Fruit fly (Drosophila melanogaster) whole organism, prepupa: ENCODE measurements around the gene bip1.

ENCODE experiments used
- CG10669 ChIP-seq: fragments of 200-800 bp; sonication (Bioruptor generic); optimal IDR thresholded peaks from 3 replicates; lab custom pipeline; 2018; ENCODE audit warnings: missing biosample characterization, mild to moderate bottlenecking, missing genetic modification characterization, moderate library complexity
- CG11762 ChIP-seq: fragments of 200-800 bp; sonication (Bioruptor generic); optimal IDR thresholded peaks from 3 replicates; lab custom pipeline; 2016; ENCODE audit warnings: missing biosample characterization, missing genetic modification characterization; ENCODE audit not compliant: insufficient read depth
- CG11902 ChIP-seq: fragments of 200-800 bp; sonication (Bioruptor generic); optimal IDR thresholded peaks from 3 replicates; lab custom pipeline; 2016; ENCODE audit warnings: missing biosample characterization, missing genetic modification characterization
- CG1621 ChIP-seq: fragments of 200-800 bp; sonication (Bioruptor generic); optimal IDR thresholded peaks from 3 replicates; lab custom pipeline; 2018; ENCODE audit warnings: missing biosample characterization, mild to moderate bottlenecking, missing genetic modification characterization
- CG16779 ChIP-seq: fragments of 200-800 bp; sonication (Bioruptor generic); optimal IDR thresholded peaks from 3 replicates; lab custom pipeline; 2017; ENCODE audit warnings: missing biosample characterization, mild to moderate bottlenecking, missing genetic modification characterization
- CG31627 ChIP-seq: fragments of 200-800 bp; sonication (Bioruptor generic); optimal IDR thresholded peaks from 3 replicates; lab custom pipeline; 2016; ENCODE audit warnings: missing biosample characterization, missing genetic modification characterization
- CG32006 ChIP-seq: fragments of 200-800 bp; sonication (Bioruptor generic); optimal IDR thresholded peaks from 3 replicates; lab custom pipeline; 2017; ENCODE audit warnings: missing biosample characterization, mild to moderate bottlenecking, missing genetic modification characterization
- CG6163 ChIP-seq: fragments of 200-800 bp; sonication (Bioruptor generic); IDR thresholded peaks from 3 replicates; pipeline ENCODE4 v1.3.6; 2022; ENCODE audit warnings: missing biosample characterization, missing genetic modification characterization
- CG6792 ChIP-seq: fragments of 200-800 bp; sonication (Bioruptor generic); optimal IDR thresholded peaks from 3 replicates; lab custom pipeline; 2016; ENCODE audit warnings: missing biosample characterization, missing genetic modification characterization
- CG6808 ChIP-seq: fragments of 200-800 bp; sonication (Bioruptor generic); optimal IDR thresholded peaks from 3 replicates; lab custom pipeline; 2017; ENCODE audit warnings: missing biosample characterization, missing genetic modification characterization, mild to moderate bottlenecking, moderate library complexity, missing genetic modification reagents
- CG7368 ChIP-seq: fragments of 200-800 bp; sonication (Bioruptor generic); optimal IDR thresholded peaks from 3 replicates; lab custom pipeline; 2016; ENCODE audit warnings: missing biosample characterization, missing genetic modification characterization
- CG8319 ChIP-seq: fragments of 200-800 bp; sonication (Bioruptor generic); optimal IDR thresholded peaks from 3 replicates; lab custom pipeline; 2016; ENCODE audit warnings: missing biosample characterization, missing genetic modification characterization
- CG9139 ChIP-seq: fragments of 200-800 bp; sonication (Bioruptor generic); optimal IDR thresholded peaks from 3 replicates; lab custom pipeline; 2017; ENCODE audit warnings: missing biosample characterization, mild to moderate bottlenecking, missing genetic modification characterization
- Eip75B ChIP-seq: fragments of 200-800 bp; sonication (Bioruptor generic); optimal IDR thresholded peaks from 3 replicates; lab custom pipeline; 2016; ENCODE audit warnings: missing biosample characterization, missing genetic modification characterization
- Eip78C ChIP-seq: fragments of 200-800 bp; sonication (Bioruptor generic); peaks from one replicate; lab custom pipeline; 2016; ENCODE audit warnings: missing biosample characterization, missing genetic modification characterization
- Hr38 ChIP-seq: sonication (Bioruptor generic); optimal IDR thresholded peaks from 2 replicates; lab custom pipeline; 2016; ENCODE audit warnings: missing biosample characterization, missing genetic modification characterization
- Hr4 ChIP-seq: fragments of 200-800 bp; sonication (Bioruptor generic); optimal IDR thresholded peaks from 3 replicates; lab custom pipeline; 2016; ENCODE audit warnings: missing biosample characterization, missing genetic modification characterization
- Lpt ChIP-seq: fragments of 200-800 bp; sonication (Bioruptor generic); optimal IDR thresholded peaks from 3 replicates; lab custom pipeline; 2016; ENCODE audit warnings: missing biosample characterization, missing genetic modification characterization
- Met ChIP-seq: fragments of 200-800 bp; sonication (Bioruptor generic); optimal IDR thresholded peaks from 3 replicates; lab custom pipeline; 2016; ENCODE audit warnings: missing biosample characterization, missing genetic modification characterization
- Sox14 ChIP-seq: fragments of 200-800 bp; sonication (Bioruptor generic); optimal IDR thresholded peaks from 3 replicates; lab custom pipeline; 2016; ENCODE audit warnings: missing biosample characterization, missing genetic modification characterization
- Sox15 ChIP-seq: fragments of 200-800 bp; sonication (Bioruptor generic); optimal IDR thresholded peaks from 3 replicates; lab custom pipeline; 2016; ENCODE audit warnings: missing biosample characterization, missing genetic modification characterization
- achi ChIP-seq: fragments of 200-800 bp; sonication (Bioruptor generic); optimal IDR thresholded peaks from 3 replicates; lab custom pipeline; 2016; ENCODE audit warnings: missing biosample characterization, missing genetic modification characterization
- dac ChIP-seq: fragments of 200-800 bp; sonication (Bioruptor generic); optimal IDR thresholded peaks from 2 replicates; lab custom pipeline; 2017; ENCODE audit warnings: missing biosample characterization, mild to moderate bottlenecking, missing genetic modification characterization
- fd85E ChIP-seq: fragments of 200-800 bp; sonication (Bioruptor generic); optimal IDR thresholded peaks from 3 replicates; lab custom pipeline; 2016; ENCODE audit warnings: missing biosample characterization, missing genetic modification characterization
- fkh ChIP-seq: fragments of 200-800 bp; sonication (Bioruptor generic); optimal IDR thresholded peaks from 3 replicates; lab custom pipeline; 2017; ENCODE audit warnings: missing biosample characterization, mild to moderate bottlenecking, missing genetic modification characterization, moderate library complexity
- net ChIP-seq: fragments of 200-800 bp; sonication (Bioruptor generic); optimal IDR thresholded peaks from 3 replicates; lab custom pipeline; 2016; ENCODE audit warnings: missing biosample characterization, missing genetic modification characterization
- pdm3 ChIP-seq: fragments of 200-800 bp; sonication (Bioruptor generic); optimal IDR thresholded peaks from 3 replicates; lab custom pipeline; 2016; ENCODE audit warnings: missing biosample characterization, missing genetic modification characterization
- salr ChIP-seq, 2 experiments: fragments of 200-800 bp; sonication (Bioruptor generic); optimal IDR thresholded peaks; 3 replicates each; lab custom pipeline; 2016 to 2018; ENCODE audit warnings: missing biosample characterization in 2 of 2, missing genetic modification characterization in 2 of 2, mild to moderate bottlenecking in 1 of 2
- spab ChIP-seq: fragments of 200-800 bp; sonication (Bioruptor generic); optimal IDR thresholded peaks from 2 replicates; lab custom pipeline; 2017; ENCODE audit warnings: missing biosample characterization, mild to moderate bottlenecking, missing genetic modification characterization, missing genetic modification reagents
- ss ChIP-seq, 2 experiments: fragments of 200-800 bp; sonication (Bioruptor generic); optimal IDR thresholded peaks; 2 replicates in 1 of 2; 3 replicates in 1 of 2; lab custom pipeline; 2017 to 2018; ENCODE audit warnings: mild to moderate bottlenecking in 2 of 2, missing biosample characterization in 2 of 2, missing genetic modification characterization in 2 of 2, moderate library complexity in 1 of 2
- vri ChIP-seq: fragments of 200-800 bp; sonication (Bioruptor generic); optimal IDR thresholded peaks from 3 replicates; lab custom pipeline; 2016; ENCODE audit warnings: missing biosample characterization, mild to moderate bottlenecking, missing genetic modification characterization

Gene bip1

DNA sequence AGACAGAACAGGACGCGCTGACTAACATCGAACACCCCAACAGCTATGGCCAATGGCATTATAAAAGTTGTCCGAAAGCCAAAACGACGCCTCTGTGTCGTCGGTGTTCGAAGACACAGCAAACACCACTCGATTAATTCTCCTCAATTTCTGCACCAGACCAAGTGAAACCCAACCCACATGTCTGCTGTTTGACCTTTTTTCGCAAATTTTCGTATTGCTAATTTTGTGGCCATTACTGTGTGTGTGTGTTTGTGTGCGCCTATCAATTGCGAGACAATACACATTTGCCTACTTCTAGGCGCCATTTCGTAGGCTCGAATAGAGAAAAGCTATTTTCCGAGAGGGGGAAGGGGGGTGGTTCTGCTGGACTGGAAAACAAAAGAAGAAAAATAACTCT, 19.4 kb downstream of the bip1 start:
- TF ChIP-seq Lpt (GFP tag; lab: Kevin White, UChicago) (no peak), Hr38 (no peak), pdm3 (GFP tag; lab: Kevin White, UChicago) (no peak), CG8319 (GFP tag; lab: Kevin White, UChicago) (no peak), dac (GFP tag; lab: Kevin White, UChicago) (no peak), CG11902 (GFP tag; lab: Kevin White, UChicago) (no peak), fkh (GFP tag; lab: Kevin White, UChicago) (no peak), CG10669 (GFP tag; lab: Kevin White, UChicago) (no peak)

DNA sequence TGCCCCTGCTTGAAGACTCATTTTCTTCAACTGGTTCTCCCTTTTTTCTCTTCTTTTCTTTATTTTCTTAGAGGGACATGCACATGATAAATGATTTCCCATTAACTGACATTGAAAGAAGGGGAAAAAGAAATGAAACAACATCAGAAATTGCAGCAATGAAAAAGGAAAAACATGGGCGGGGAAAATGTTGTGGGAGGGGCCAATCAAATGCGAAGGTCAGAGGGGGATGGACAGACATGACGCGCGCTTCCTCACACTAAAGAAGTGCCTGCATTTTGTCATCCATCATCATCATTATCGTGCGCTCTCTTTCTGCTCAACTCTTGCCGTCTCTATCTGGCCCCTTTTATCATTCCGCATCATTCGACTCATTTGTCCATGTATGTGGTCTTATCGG, 20.8 kb downstream of the bip1 start:
- TF ChIP-seq Lpt (GFP tag; lab: Kevin White, UChicago) (no peak), CG6792 (no peak), CG11902 (GFP tag; lab: Kevin White, UChicago) (no peak), pdm3 (GFP tag; lab: Kevin White, UChicago) (no peak), CG6808 (GFP tag; lab: Kevin White, UChicago) (peak; percentile 5), fd85E (GFP tag; lab: Kevin White, UChicago) (no peak), CG31627 (GFP tag; lab: Kevin White, UChicago) (no peak), Sox14 (GFP tag; lab: Kevin White, UChicago) (no peak), spab (GFP tag; lab: Kevin White, UChicago) (no peak), CG1621 (tag; lab: Kevin White, UChicago) (no peak), CG32006 (GFP tag; lab: Kevin White, UChicago) (no peak), ss (GFP tag; optimal IDR thresholded peaks at IDR 0.05; lab: Kevin White, UChicago) (peak; percentile 25 to 68), Eip78C (GFP tag; lab: Kevin White, UChicago) (no peak)

DNA sequence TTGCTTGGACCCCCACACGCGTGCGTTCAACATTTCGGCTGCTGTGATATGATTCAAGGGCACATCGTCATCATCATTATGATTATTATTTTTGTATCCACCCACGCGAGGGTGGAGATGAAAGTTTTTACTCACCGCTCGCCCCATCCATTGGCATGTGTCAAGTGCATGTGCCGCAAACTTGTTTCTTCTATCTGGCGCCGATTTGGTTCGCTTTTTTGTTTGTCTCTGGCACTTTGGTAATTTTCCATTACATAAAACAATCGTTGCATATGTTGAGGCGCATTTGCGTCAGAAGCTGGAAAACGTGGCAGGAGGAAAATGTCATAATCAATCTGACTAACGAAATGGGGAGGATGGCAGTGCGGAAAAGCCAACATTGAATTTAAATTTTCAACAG, 24.7 kb downstream of the bip1 start:
- TF ChIP-seq Sox15 (GFP tag; lab: Kevin White, UChicago) (no peak), CG7368 (GFP tag; lab: Kevin White, UChicago) (no peak), Hr38 (no peak), CG9139 (GFP tag; lab: Kevin White, UChicago) (no peak), Eip78C (GFP tag; lab: Kevin White, UChicago) (peak; percentile 32), salr (GFP tag; optimal IDR thresholded peaks at IDR 0.05; lab: Kevin White, UChicago) (no peak), Eip75B (GFP tag; lab: Kevin White, UChicago) (no peak), pdm3 (GFP tag; lab: Kevin White, UChicago) (no peak)

DNA sequence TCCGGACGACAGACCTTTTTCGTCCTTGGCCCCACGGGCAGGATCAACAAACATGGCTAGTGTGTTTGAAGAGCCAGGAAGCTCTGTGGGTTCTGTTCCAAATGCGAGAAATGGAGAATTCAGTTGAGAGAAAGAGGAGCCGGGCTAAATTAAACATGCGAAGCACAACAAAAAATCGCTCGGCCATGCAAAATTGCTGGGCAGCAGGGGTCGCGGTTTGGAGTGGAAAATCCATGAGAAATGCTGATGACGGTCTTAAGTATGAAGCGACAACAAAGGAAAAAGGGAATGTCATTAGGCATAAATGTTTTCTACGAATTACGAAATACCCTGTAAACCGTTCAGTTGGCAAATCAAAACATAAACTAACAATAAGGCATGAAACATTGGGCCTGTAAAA, 25.4 kb downstream of the bip1 start:
- TF ChIP-seq Eip78C (GFP tag; lab: Kevin White, UChicago) (peak; percentile 9), dac (GFP tag; lab: Kevin White, UChicago) (no peak)
- TF ChIP-seq, all 60 proteins: peak for 1

DNA sequence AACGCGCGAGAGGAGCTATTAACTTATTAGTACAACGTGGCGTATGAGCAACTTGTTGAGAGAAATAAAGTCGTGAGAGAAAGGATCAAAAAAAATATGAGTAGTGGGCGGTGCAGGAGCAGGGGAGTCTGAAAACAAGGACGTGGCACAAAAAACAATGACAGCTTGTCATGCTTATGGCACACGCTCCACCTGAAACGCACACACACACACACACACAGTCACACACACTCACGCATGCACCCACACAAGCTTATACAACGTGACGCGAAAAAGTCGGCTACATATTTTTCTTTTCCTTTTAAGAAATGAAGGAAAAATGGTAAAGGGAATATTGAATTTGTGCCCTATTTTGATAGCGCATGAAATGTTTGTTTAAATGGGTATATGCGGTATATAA, 27.1 kb downstream of the bip1 start:
- TF ChIP-seq CG6163 (GFP tag; lab: Robert Waterston, UW): no peak
- TF ChIP-seq salr (GFP tag; optimal IDR thresholded peaks at IDR 0.05; lab: Kevin White, UChicago): no peak
- TF ChIP-seq Hr4 (GFP tag; lab: Kevin White, UChicago): no peak
- TF ChIP-seq CG11762: no peak
- TF ChIP-seq CG16779: no peak
- no peak for TF ChIP-seq CG31627 (GFP tag; lab: Kevin White, UChicago)
- TF ChIP-seq achi (GFP tag; lab: Kevin White, UChicago): no peak
- TF ChIP-seq Met (GFP tag; lab: Kevin White, UChicago): no peak
- TF ChIP-seq Sox15 (GFP tag; lab: Kevin White, UChicago): no peak
- no peak for TF ChIP-seq pdm3 (GFP tag; lab: Kevin White, UChicago)
- TF ChIP-seq vri (GFP tag; lab: Kevin White, UChicago): no peak
- no peak for TF ChIP-seq net (GFP tag; lab: Kevin White, UChicago)
- TF ChIP-seq, all 60 proteins: peak for 0
